Fruit fly (Drosophila melanogaster) whole organism, embryonic: ENCODE data around the gene side-IV.

ENCODE experiments used
- Awh ChIP-seq: fragments of 200-800 bp; sonication (Bioruptor generic); IDR thresholded peaks from 2 replicates; pipeline ENCODE4, ENCODE4 v1.3.6; 2022; ENCODE audit warnings: missing biosample characterization, missing genetic modification characterization
- BEAF-32 ChIP-seq: fragments of 200-800 bp; sonication (Bioruptor generic); optimal IDR thresholded peaks from 3 replicates; lab custom pipeline; 2017; ENCODE audit warnings: missing biosample characterization, missing genetic modification characterization, mild to moderate bottlenecking, moderate library complexity, missing genetic modification reagents
- CG10147 ChIP-seq: fragments of 200-800 bp; sonication (Bioruptor generic); optimal IDR thresholded peaks from 2 replicates; lab custom pipeline; 2019; ENCODE audit warnings: missing biosample characterization, mild to moderate bottlenecking, missing genetic modification characterization, moderate library complexity
- CG1024 ChIP-seq: fragments of 200-800 bp; sonication (Bioruptor generic); IDR thresholded peaks from 2 replicates; pipeline ENCODE4 v1.3.6; 2022; ENCODE audit warnings: missing biosample characterization, missing genetic modification characterization
- CG12299 ChIP-seq: fragments of 200-800 bp; sonication (Bioruptor generic); optimal IDR thresholded peaks from 2 replicates; lab custom pipeline; 2018; ENCODE audit warnings: missing biosample characterization, mild to moderate bottlenecking, missing genetic modification characterization
- CG13123 ChIP-seq: fragments of 200-800 bp; sonication (Bioruptor generic); optimal IDR thresholded peaks from 2 replicates; lab custom pipeline; 2016; ENCODE audit warnings: missing biosample characterization, missing genetic modification characterization
- CG14965 ChIP-seq: fragments of 200-800 bp; sonication (Bioruptor generic); optimal IDR thresholded peaks from 2 replicates; lab custom pipeline; 2016; ENCODE audit warnings: missing biosample characterization, missing genetic modification characterization, borderline replicate concordance
- CG1792 ChIP-seq: fragments of 200-800 bp; sonication (Bioruptor generic); optimal IDR thresholded peaks from 2 replicates; lab custom pipeline; 2016; ENCODE audit warnings: missing biosample characterization, missing genetic modification characterization
- CG31365 ChIP-seq: fragments of 200-800 bp; sonication (Bioruptor generic); optimal IDR thresholded peaks from 2 replicates; lab custom pipeline; 2018; ENCODE audit warnings: missing biosample characterization, mild to moderate bottlenecking, missing genetic modification characterization
- CG3995 ChIP-seq: fragments of 200-800 bp; sonication (Bioruptor generic); optimal IDR thresholded peaks from 3 replicates; lab custom pipeline; 2016; ENCODE audit warnings: missing biosample characterization, missing genetic modification characterization
- CG4820 ChIP-seq: fragments of 200-800 bp; sonication (Bioruptor generic); optimal IDR thresholded peaks from 3 replicates; lab custom pipeline; 2016; ENCODE audit warnings: missing biosample characterization, missing genetic modification characterization
- CG4854 ChIP-seq: fragments of 200-800 bp; sonication (Bioruptor generic); optimal IDR thresholded peaks from 2 replicates; lab custom pipeline; 2016; ENCODE audit warnings: missing biosample characterization, missing genetic modification characterization, inconsistent platforms
- CG6175 ChIP-seq: fragments of 200-800 bp; sonication (Bioruptor generic); IDR thresholded peaks from 3 replicates; pipeline ENCODE4 v1.3.6; 2022; ENCODE audit warnings: missing biosample characterization, missing genetic modification characterization
- CG7556 ChIP-seq: fragments of 200-800 bp; sonication (Bioruptor generic); optimal IDR thresholded peaks from 2 replicates; lab custom pipeline; 2017; ENCODE audit warnings: missing biosample characterization, mild to moderate bottlenecking, missing genetic modification characterization
- CkIIα-i1 ChIP-seq: fragments of 200-800 bp; sonication (Bioruptor generic); IDR thresholded peaks from 2 replicates; pipeline ENCODE4 v1.3.6; 2022; ENCODE audit warnings: missing biosample characterization, missing genetic modification characterization
- HHEX ChIP-seq: fragments of 200-800 bp; sonication (Bioruptor generic); optimal IDR thresholded peaks from 3 replicates; lab custom pipeline; 2017; ENCODE audit warnings: missing biosample characterization, mild to moderate bottlenecking, missing genetic modification characterization, missing genetic modification reagents
- Hmr ChIP-seq: fragments of 200-800 bp; sonication (Bioruptor generic); optimal IDR thresholded peaks from 3 replicates; lab custom pipeline; 2017; ENCODE audit warnings: mild to moderate bottlenecking, missing biosample characterization, missing genetic modification reagents, missing genetic modification characterization
- Lpt ChIP-seq: fragments of >200 bp; optimal IDR thresholded peaks from 2 replicates; lab custom pipeline; 2018; ENCODE audit warnings: missing biosample characterization, missing genetic modification characterization
- Max ChIP-seq: fragments of 200-800 bp; sonication (Bioruptor generic); optimal IDR thresholded peaks from 2 replicates; lab custom pipeline; 2016; ENCODE audit warnings: missing biosample characterization, mild to moderate bottlenecking, missing genetic modification characterization
- Nf-YB ChIP-seq: fragments of 200-800 bp; sonication (Bioruptor generic); optimal IDR thresholded peaks from 3 replicates; lab custom pipeline; 2019; ENCODE audit warnings: missing biosample characterization, mild to moderate bottlenecking, missing genetic modification characterization, moderate library complexity
- Opbp ChIP-seq: fragments of 200-800 bp; sonication (Bioruptor generic); IDR thresholded peaks from 3 replicates; pipeline ENCODE4 v1.3.6; 2022; ENCODE audit warnings: missing biosample characterization, missing genetic modification characterization; ENCODE audit not compliant: partially characterized antibody
- al ChIP-seq: fragments of 200-800 bp; sonication (Bioruptor generic); IDR thresholded peaks from 2 replicates; pipeline ENCODE4 v1.3.6; 2022; ENCODE audit warnings: missing biosample characterization, missing genetic modification characterization
- ash1 ChIP-seq: fragments of 200-800 bp; sonication (Bioruptor generic); optimal IDR thresholded peaks from 2 replicates; lab custom pipeline; 2018; ENCODE audit warnings: missing biosample characterization, mild to moderate bottlenecking, missing genetic modification characterization
- az2 ChIP-seq: fragments of 200-800 bp; sonication (Bioruptor generic); optimal IDR thresholded peaks from 3 replicates; lab custom pipeline; 2016; ENCODE audit warnings: missing biosample characterization, missing genetic modification characterization
- bsh ChIP-seq, 2 experiments: fragments of 200-800 bp; sonication (Bioruptor generic); optimal IDR thresholded peaks; 2 replicates each; lab custom pipeline; 2017 to 2018; ENCODE audit warnings: mild to moderate bottlenecking in 2 of 2, missing biosample characterization in 2 of 2, missing genetic modification characterization in 2 of 2, moderate library complexity in 1 of 2
- cato ChIP-seq: fragments of 200-800 bp; sonication (Bioruptor generic); optimal IDR thresholded peaks from 2 replicates; lab custom pipeline; 2016; ENCODE audit warnings: missing biosample characterization, missing genetic modification characterization, borderline replicate concordance
- crc ChIP-seq: fragments of 200-800 bp; sonication (Bioruptor generic); optimal IDR thresholded peaks from 2 replicates; lab custom pipeline; 2016; ENCODE audit warnings: missing biosample characterization, missing genetic modification characterization
- croc ChIP-seq: fragments of 200-800 bp; sonication (Bioruptor generic); conservative IDR thresholded peaks from 3 replicates; pipeline ENCODE4 v1.3.6; 2022; ENCODE audit warnings: missing biosample characterization, missing genetic modification characterization
- crol ChIP-seq: fragments of 200-800 bp; sonication (Bioruptor generic); IDR thresholded peaks from 2 replicates; pipeline ENCODE4 v1.3.6; 2022; ENCODE audit warnings: missing biosample characterization, missing genetic modification characterization
- da ChIP-seq: fragments of 200-800 bp; sonication (Bioruptor generic); optimal IDR thresholded peaks from 2 replicates; lab custom pipeline; 2016; ENCODE audit warnings: missing biosample characterization, missing genetic modification characterization
- dmrt11E ChIP-seq: fragments of 200-800 bp; sonication (Bioruptor generic); optimal IDR thresholded peaks from 3 replicates; lab custom pipeline; 2018; ENCODE audit warnings: missing biosample characterization, mild to moderate bottlenecking, missing genetic modification characterization, moderate library complexity
- ems ChIP-seq: fragments of 200-800 bp; sonication (Bioruptor generic); optimal IDR thresholded peaks from 3 replicates; lab custom pipeline; 2016; ENCODE audit warnings: missing biosample characterization, missing genetic modification characterization
- eyg ChIP-seq: fragments of 200-800 bp; sonication (Bioruptor generic); optimal IDR thresholded peaks from 3 replicates; lab custom pipeline; 2016; ENCODE audit warnings: missing biosample characterization, missing genetic modification characterization
- hkb ChIP-seq, 2 experiments: fragments of 200-800 bp in 1 of 2; fragments of >200 bp in 1 of 2; sonication (Bioruptor generic) in 1 of 2; IDR thresholded peaks in 1 of 2; optimal IDR thresholded peaks in 1 of 2; 2 replicates each; pipeline versions ENCODE4 v1.3.6 to Lab custom; 2017 to 2022; ENCODE audit warnings: missing biosample characterization in 1 of 2, missing genetic modification characterization in 1 of 2
- hth ChIP-seq: fragments of >200 bp; optimal IDR thresholded peaks from 2 replicates; lab custom pipeline; 2017; ENCODE audit warnings: inconsistent platforms
- lab ChIP-seq: fragments of 200-800 bp; sonication (Bioruptor generic); optimal IDR thresholded peaks from 3 replicates; lab custom pipeline; 2017; ENCODE audit warnings: missing biosample characterization, missing genetic modification characterization, mild to moderate bottlenecking, moderate library complexity, missing genetic modification reagents
- mirr ChIP-seq: fragments of 200-800 bp; sonication (Bioruptor generic); optimal IDR thresholded peaks from 3 replicates; lab custom pipeline; 2018; ENCODE audit warnings: missing biosample characterization, mild to moderate bottlenecking, missing genetic modification characterization
- onecut ChIP-seq: fragments of 200-800 bp; sonication (Bioruptor generic); IDR thresholded peaks from 2 replicates; pipeline ENCODE4 v1.3.6; 2022; ENCODE audit warnings: missing biosample characterization, missing genetic modification characterization
- otp ChIP-seq: fragments of 200-800 bp; sonication (Bioruptor generic); IDR thresholded peaks from 3 replicates; pipeline ENCODE4, ENCODE4 v1.3.6; 2022; ENCODE audit warnings: missing biosample characterization, missing genetic modification characterization
- p53 ChIP-seq: fragments of 200-800 bp; sonication (Bioruptor generic); optimal IDR thresholded peaks from 2 replicates; lab custom pipeline; 2016; ENCODE audit warnings: missing biosample characterization, missing genetic modification characterization
- pita ChIP-seq: fragments of 200-800 bp; sonication (Bioruptor generic); optimal IDR thresholded peaks from 2 replicates; lab custom pipeline; 2017; ENCODE audit warnings: missing biosample characterization, mild to moderate bottlenecking, missing genetic modification characterization
- pnt ChIP-seq: fragments of 200-800 bp; sonication (Bioruptor generic); optimal IDR thresholded peaks from 3 replicates; lab custom pipeline; 2016; ENCODE audit warnings: missing biosample characterization, missing genetic modification characterization
- pros ChIP-seq: fragments of 200-800 bp; sonication (Bioruptor generic); optimal IDR thresholded peaks from 3 replicates; lab custom pipeline; 2019; ENCODE audit warnings: missing biosample characterization, mild to moderate bottlenecking, missing genetic modification characterization, moderate library complexity
- salm ChIP-seq: fragments of 200-800 bp; sonication (Bioruptor generic); optimal IDR thresholded peaks from 2 replicates; lab custom pipeline; 2018; ENCODE audit warnings: missing biosample characterization, mild to moderate bottlenecking, missing genetic modification characterization
- sd ChIP-seq: fragments of 200-800 bp; sonication (Bioruptor generic); optimal IDR thresholded peaks from 3 replicates; lab custom pipeline; 2018; ENCODE audit warnings: missing biosample characterization, mild to moderate bottlenecking, missing genetic modification characterization, moderate library complexity
- sisA ChIP-seq: fragments of 200-800 bp; sonication (Bioruptor generic); IDR thresholded peaks from 2 replicates; pipeline ENCODE4 v1.3.6; 2022; ENCODE audit warnings: missing biosample characterization, missing genetic modification characterization
- tgo ChIP-seq: fragments of 200-800 bp; sonication (Bioruptor generic); IDR thresholded peaks from 3 replicates; pipeline ENCODE4 v1.3.6; 2022; ENCODE audit warnings: missing biosample characterization, missing genetic modification characterization
- twi ChIP-seq: fragments of 200-800 bp; optimal IDR thresholded peaks from 2 replicates; lab custom pipeline; 2019; ENCODE audit warnings: missing biosample characterization, mild to moderate bottlenecking, missing genetic modification characterization, moderate library complexity
- unpg ChIP-seq: fragments of 200-800 bp; sonication (Bioruptor generic); optimal IDR thresholded peaks from 3 replicates; lab custom pipeline; 2018; ENCODE audit warnings: missing biosample characterization, mild to moderate bottlenecking, missing genetic modification characterization, moderate library complexity
- vnd ChIP-seq: fragments of 200-800 bp; sonication (Bioruptor generic); IDR thresholded peaks from 3 replicates; pipeline ENCODE4 v1.3.6; 2022; ENCODE audit warnings: missing biosample characterization, missing genetic modification characterization; ENCODE audit not compliant: partially characterized antibody
- wor ChIP-seq: fragments of 200-800 bp; sonication (Bioruptor generic); IDR thresholded peaks from 2 replicates; pipeline ENCODE4 v1.3.6; 2022; ENCODE audit warnings: missing biosample characterization, missing genetic modification characterization

The side-IV gene

dm6 chr3R:13452851-13453255 lies 2.5 kb downstream of the side-IV start (continued):
- TF ChIP-seq CG1792 (GFP tag; lab: Kevin White, UChicago) (no peak), p53 (GFP tag; lab: Kevin White, UChicago) (no peak), tgo (GFP tag; lab: Robert Waterston, UW) (no peak; the same call in 1 of the 3 replicates), lab (GFP tag; lab: Kevin White, UChicago) (peak; percentile 79), dmrt11E (peak; percentile 75), otp (GFP tag; lab: Robert Waterston, UW) (peak; percentile 18; the same call in 1 of the 3 replicates), CG31365 (tag; lab: Kevin White, UChicago) (no peak), vnd (GFP tag; lab: Robert Waterston, UW) (no peak), CG7556 (GFP tag; lab: Kevin White, UChicago) (peak; percentile 88), CG4854 (GFP tag; lab: Kevin White, UChicago) (peak; percentile 64), da (no peak), BEAF-32 (GFP tag; lab: Kevin White, UChicago) (no peak), CG4820 (GFP tag; lab: Kevin White, UChicago) (peak; percentile 74), pita (GFP tag; lab: Kevin White, UChicago) (no peak), Hmr (GFP tag; lab: Kevin White, UChicago) (peak; percentile 76), HHEX (GFP tag; lab: Kevin White, UChicago) (peak; percentile 77), Max (GFP tag; lab: Kevin White, UChicago) (peak; percentile 74), Awh (GFP tag; lab: Robert Waterston, UW) (no peak), Nf-YB (GFP tag; lab: Kevin White, UChicago) (peak; percentile 66), CG1024 (GFP tag; lab: Robert Waterston, UW) (no peak), sisA (GFP tag; lab: Robert Waterston, UW) (peak; percentile 55), ash1 (no peak), unpg (GFP tag; lab: Kevin White, UChicago) (peak; percentile 75), twi (tag; lab: Kevin White, UChicago) (peak; percentile 57), hkb (optimal IDR thresholded peaks at IDR 0.05; lab: Kevin White, UChicago) (no peak), hkb (GFP tag; IDR thresholded peaks at IDR 0.05; lab: Robert Waterston, UW) (peak; percentile 65), CG10147 (GFP tag; lab: Kevin White, UChicago) (peak; percentile 88), salm (tag; lab: Kevin White, UChicago) (peak; percentile 24), CG3995 (GFP tag; lab: Kevin White, UChicago) (peak; percentile 34), CG12299 (tag; lab: Kevin White, UChicago) (peak; percentile 21), wor (GFP tag; lab: Robert Waterston, UW) (no peak), crol (GFP tag; lab: Robert Waterston, UW) (no peak), ems (GFP tag; lab: Kevin White, UChicago) (peak; percentile 42), croc (peak; percentile 58; the same call in 2 of the 3 replicates), onecut (GFP tag; lab: Robert Waterston, UW) (peak; percentile 54), CG13123 (peak; percentile 10), CG14965 (GFP tag; lab: Kevin White, UChicago) (no peak), crc (GFP tag; lab: Kevin White, UChicago) (no peak), az2 (peak; percentile 79), mirr (GFP tag; lab: Kevin White, UChicago) (no peak), cato (GFP tag; lab: Kevin White, UChicago) (peak; percentile 53), pros (GFP tag; lab: Kevin White, UChicago) (no peak), pnt (GFP tag; lab: Kevin White, UChicago) (peak; percentile 49), bsh (GFP tag; optimal IDR thresholded peaks at IDR 0.05; lab: Kevin White, UChicago) (peak; percentile 70 to 76), Lpt (GFP tag; lab: Kevin White, UChicago) (no peak), hth (no peak), CG6175 (no peak), sd (tag; lab: Kevin White, UChicago) (peak; percentile 4), CkIIα-i1 (no peak), Opbp (GFP tag; lab: Robert Waterston, UW) (no peak), eyg (GFP tag; lab: Kevin White, UChicago) (no peak), al (GFP tag; lab: Robert Waterston, UW) (peak; percentile 77)
